Worm (Caenorhabditis elegans) whole organism, early embryonic: ENCODE data around the gene mrps-25.
A peak's percentile ranks its signal among the peaks of the same experiment; 100 is the strongest.

Source experiments
- B0310.2 ChIP-seq: sonication (generic microtip); optimal IDR thresholded peaks from 2 replicates; lab custom pipeline; 2016; ENCODE audit warnings: mild to moderate bottlenecking, missing genetic modification characterization, missing compliant biosample characterization
- F13C5.2 ChIP-seq: sonication (generic microtip); optimal IDR thresholded peaks from 2 replicates; lab custom pipeline; 2017; ENCODE audit warnings: mild to moderate bottlenecking, missing genetic modification characterization, inconsistent platforms, missing compliant biosample characterization
- aly-1 ChIP-seq: sonication (generic microtip); optimal IDR thresholded peaks from 2 replicates; lab custom pipeline; 2016; ENCODE audit warnings: missing genetic modification characterization, missing compliant biosample characterization
- ama-1 ChIP-seq: fragments of 150-350 bp; optimal IDR thresholded peaks from 2 replicates; lab custom pipeline; 2014
- ceh-13 ChIP-seq: fragments of 200-800 bp; sonication (Bioruptor generic); optimal IDR thresholded peaks from 2 replicates; lab custom pipeline; 2018; ENCODE audit warnings: mild to moderate bottlenecking, missing genetic modification characterization, missing compliant biosample characterization
- ceh-36 ChIP-seq: sonication (generic microtip); optimal IDR thresholded peaks from 2 replicates; lab custom pipeline; 2016; ENCODE audit warnings: missing genetic modification characterization, inconsistent platforms, missing compliant biosample characterization
- ets-7 ChIP-seq: sonication (generic microtip); optimal IDR thresholded peaks from 2 replicates; lab custom pipeline; 2016; ENCODE audit warnings: missing genotype, missing genetic modification characterization, missing compliant biosample characterization
- flt-1 ChIP-seq: fragments of 200-800 bp; sonication (Bioruptor generic); IDR thresholded peaks from 2 replicates; pipeline ENCODE4 v1.3.6; 2022; ENCODE audit warnings: missing genetic modification characterization, missing compliant biosample characterization
- hmbx-1 ChIP-seq: sonication (generic microtip); optimal IDR thresholded peaks from 2 replicates; lab custom pipeline; 2016; ENCODE audit warnings: mild to moderate bottlenecking, missing genetic modification characterization, missing compliant biosample characterization
- hmg-4 ChIP-seq: fragments of 200-800 bp; sonication (Bioruptor generic); optimal IDR thresholded peaks from 2 replicates; lab custom pipeline; 2018; ENCODE audit warnings: mild to moderate bottlenecking, missing genetic modification characterization, missing compliant biosample characterization
- hnd-1 ChIP-seq: sonication (generic microtip); optimal IDR thresholded peaks from 2 replicates; lab custom pipeline; 2016; ENCODE audit warnings: missing genetic modification characterization, missing compliant biosample characterization
- pes-1 ChIP-seq: fragments of 200-800 bp; sonication (Bioruptor generic); IDR thresholded peaks from 2 replicates; pipeline ENCODE4 v1.3.6; 2022; ENCODE audit warnings: missing genetic modification reagents, missing genetic modification characterization, missing compliant biosample characterization
- scrt-1 ChIP-seq: fragments of 200-800 bp; sonication (Bioruptor generic); IDR thresholded peaks from 2 replicates; pipeline ENCODE4 v1.3.6; 2022; ENCODE audit warnings: missing genetic modification characterization, missing compliant biosample characterization
- sea-1 ChIP-seq: fragments of 200-800 bp; sonication (Bioruptor generic); conservative IDR thresholded peaks from 2 replicates; pipeline ENCODE4 v1.3.6; 2022; ENCODE audit warnings: missing genetic modification characterization, missing compliant biosample characterization
- tbx-11 ChIP-seq: fragments of 200-800 bp; sonication (Bioruptor generic); IDR thresholded peaks from 2 replicates; pipeline ENCODE4 v1.3.6; 2022; ENCODE audit warnings: missing genetic modification characterization, missing compliant biosample characterization
- tbx-37 ChIP-seq: fragments of 200-800 bp; sonication (Bioruptor generic); conservative IDR thresholded peaks from 2 replicates; pipeline ENCODE4 v1.3.6; 2022; ENCODE audit warnings: missing genetic modification reagents, missing genetic modification characterization, missing compliant biosample characterization
- tra-4 ChIP-seq: sonication (generic microtip); optimal IDR thresholded peaks from 2 replicates; lab custom pipeline; 2017; ENCODE audit warnings: missing genetic modification characterization, missing compliant biosample characterization

The mrps-25 gene

DNA sequence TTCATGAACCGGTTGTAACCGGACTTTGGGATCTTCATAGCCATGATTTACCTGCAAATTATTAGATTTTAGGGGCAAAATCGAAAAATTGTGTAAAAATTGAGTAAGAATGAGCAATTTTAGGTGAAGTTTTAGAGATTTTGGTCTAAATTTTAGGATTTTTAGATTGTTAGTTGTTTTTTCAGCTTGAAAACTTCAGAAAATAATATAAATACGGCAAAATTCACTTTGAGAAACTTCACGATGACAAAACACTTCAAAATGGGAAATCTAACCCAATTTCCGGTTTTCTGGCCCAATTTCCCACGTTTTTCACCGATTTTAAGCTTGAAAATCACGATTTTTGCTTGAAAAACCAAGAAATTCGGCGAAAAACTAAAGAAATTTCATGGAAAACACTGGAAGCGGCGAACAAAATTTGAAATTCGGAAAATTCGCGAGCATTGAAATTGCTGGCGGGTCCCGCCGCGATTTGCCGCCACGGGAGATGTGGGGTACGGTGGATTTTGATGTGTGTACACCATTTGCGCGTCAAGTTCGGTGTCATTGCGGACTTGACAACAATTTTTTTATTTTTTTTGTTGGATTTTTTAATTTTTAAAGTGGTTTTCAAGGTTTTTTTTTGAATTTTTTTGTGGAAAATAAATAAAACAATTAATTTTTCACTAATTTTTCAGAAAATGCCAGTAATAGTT lies 37.3 kb downstream of the mrps-25 start, which contains the start of the genes cct-8 and Y55F3AR.2:
cct-8 (minus strand) TSS at position 51 of the 695 bp plus-strand sequence.
Y55F3AR.2 (plus strand) TSS at position 672 of the 695 bp plus-strand sequence.
- TF ChIP-seq B0310.2 (tag; lab: Kevin White, UChicago) (no peak), hnd-1 (tag; lab: Kevin White, UChicago) (no peak), ceh-36 (no peak), tra-4 (no peak), pes-1 (GFP tag; lab: Robert Waterston, UW) (0 out of 2 replicates have a peak, but pooled peaks have one; percentile 38), scrt-1 (GFP tag; lab: Robert Waterston, UW) (peak; percentile 64; the same call in 1 of the 2 replicates), tbx-11 (peak; percentile 58; the same call in 1 of the 2 replicates), ama-1 (lab: Kevin White, UChicago) (no peak), flt-1 (GFP tag; lab: Robert Waterston, UW) (no peak; the same call in 1 of the 2 replicates), aly-1 (no peak), ets-7 (tag; lab: Kevin White, UChicago) (no peak), hmbx-1 (tag; lab: Kevin White, UChicago) (peak; percentile 35), ceh-13 (GFP tag; lab: Kevin White, UChicago) (no peak), sea-1 (GFP tag; lab: Robert Waterston, UW) (0 out of 2 replicates have a peak, but pooled peaks have one; percentile 51), hmg-4 (peak; percentile 49), F13C5.2 (tag; lab: Kevin White, UChicago) (peak; percentile 94), tbx-37 (GFP tag; lab: Robert Waterston, UW) (peak; percentile 51; the same call in 1 of the 2 replicates)

ce11 chrIV:1096154-1096553 lies 39.5 kb downstream of the mrps-25 start:
- TF ChIP-seq pes-1 (GFP tag; lab: Robert Waterston, UW): no peak
- no peak for TF ChIP-seq aly-1
- TF ChIP-seq tbx-11: no peak
- no peak for TF ChIP-seq ceh-36
- no peak for TF ChIP-seq F13C5.2 (tag; lab: Kevin White, UChicago)
- TF ChIP-seq tbx-37 (GFP tag; lab: Robert Waterston, UW): no peak
- no peak for TF ChIP-seq hnd-1 (tag; lab: Kevin White, UChicago)

- no peak for TF ChIP-seq tra-4
- no peak for TF ChIP-seq tbx-11
Measured at ce11 chrIV:1097153-1097552, 40.5 kb downstream of the mrps-25 start, which contains the start of gene cox-18. Gene cox-18, plus strand, starts transcription at chrIV:1097453.

DNA sequence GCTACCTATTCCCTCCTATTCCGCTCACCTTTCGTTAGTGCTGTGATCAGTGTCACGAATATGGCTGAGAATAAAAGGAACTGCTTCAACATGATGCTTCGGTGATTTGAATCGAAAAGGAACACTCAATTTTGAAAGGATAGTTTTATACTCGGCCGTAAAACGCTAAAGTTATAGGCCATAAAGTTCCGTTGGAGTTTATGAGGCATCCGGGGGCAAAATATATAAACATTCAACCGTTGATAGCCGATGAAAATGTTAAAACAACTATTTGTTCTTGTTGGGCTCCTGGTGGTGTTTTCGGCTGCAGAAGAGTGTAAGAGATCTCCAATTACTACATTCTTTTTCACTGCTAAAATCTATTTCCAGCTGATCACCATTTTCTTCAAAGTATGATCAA lies 47.8 kb downstream of the mrps-25 start, which contains the start of the genes C44B12.9 and C44B12.3:
C44B12.9 (minus strand) TSS at position 101 of the 400 bp plus-strand sequence.
C44B12.3 (plus strand) TSS at position 249 of the 400 bp plus-strand sequence.
- TF ChIP-seq tbx-37 (GFP tag; lab: Robert Waterston, UW) (no peak), tbx-11 (no peak), hnd-1 (tag; lab: Kevin White, UChicago) (no peak), hmbx-1 (tag; lab: Kevin White, UChicago) (no peak), hmg-4 (no peak)

DNA sequence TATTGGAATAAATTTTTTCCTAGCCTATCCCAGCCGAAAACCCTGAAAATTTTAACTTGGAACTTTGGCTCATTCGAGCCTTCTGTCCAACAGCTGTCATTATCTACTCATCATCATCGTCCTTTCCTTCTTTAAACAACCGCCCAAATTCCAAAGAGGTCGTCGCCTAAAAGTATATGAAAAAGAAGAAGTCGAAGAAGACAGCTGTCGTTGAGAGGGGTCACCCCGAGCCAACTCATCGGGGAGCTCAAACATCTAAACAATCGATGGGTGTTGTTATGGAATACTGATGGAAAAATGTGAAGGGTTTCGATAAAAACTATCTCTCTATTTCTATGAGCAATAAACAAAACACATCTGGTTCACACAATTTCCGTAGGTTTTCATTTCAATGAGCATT lies 48.4 kb downstream of the mrps-25 start:
- no peak for TF ChIP-seq ets-7 (tag; lab: Kevin White, UChicago)
- TF ChIP-seq ceh-13 (GFP tag; lab: Kevin White, UChicago): no peak
- TF ChIP-seq B0310.2 (tag; lab: Kevin White, UChicago): no peak
- no peak for TF ChIP-seq tra-4
- no peak for TF ChIP-seq ceh-36
- TF ChIP-seq aly-1: no peak
- no peak for TF ChIP-seq flt-1 (GFP tag; lab: Robert Waterston, UW)
- TF ChIP-seq F13C5.2 (tag; lab: Kevin White, UChicago): no peak

DNA sequence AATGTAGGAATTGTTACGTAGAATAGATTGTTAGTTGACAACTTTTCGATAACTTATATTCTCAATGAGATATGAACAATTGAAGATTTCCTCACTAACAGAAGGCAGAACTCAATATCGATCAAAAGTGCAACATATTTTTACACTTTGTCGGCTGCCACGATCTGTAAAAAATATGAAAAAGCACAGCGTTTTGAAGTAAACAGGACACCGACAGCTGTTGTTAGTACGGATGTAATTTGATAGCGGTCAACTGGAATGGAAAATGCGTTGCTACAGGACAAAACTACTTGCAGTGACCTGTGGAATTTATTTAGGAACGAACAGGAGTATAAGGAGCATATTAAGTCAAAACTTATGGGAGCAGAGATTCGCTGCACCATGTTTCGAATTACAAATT lies 49.3 kb downstream of the mrps-25 start:
- TF ChIP-seq sea-1 (GFP tag; lab: Robert Waterston, UW) (no peak), ceh-13 (GFP tag; lab: Kevin White, UChicago) (no peak), F13C5.2 (tag; lab: Kevin White, UChicago) (no peak), B0310.2 (tag; lab: Kevin White, UChicago) (no peak), scrt-1 (GFP tag; lab: Robert Waterston, UW) (no peak), ceh-36 (no peak), tbx-37 (GFP tag; lab: Robert Waterston, UW) (no peak), hmg-4 (no peak), hnd-1 (tag; lab: Kevin White, UChicago) (no peak), ets-7 (tag; lab: Kevin White, UChicago) (no peak), tbx-11 (no peak), tra-4 (no peak), ama-1 (lab: Kevin White, UChicago) (no peak)

DNA sequence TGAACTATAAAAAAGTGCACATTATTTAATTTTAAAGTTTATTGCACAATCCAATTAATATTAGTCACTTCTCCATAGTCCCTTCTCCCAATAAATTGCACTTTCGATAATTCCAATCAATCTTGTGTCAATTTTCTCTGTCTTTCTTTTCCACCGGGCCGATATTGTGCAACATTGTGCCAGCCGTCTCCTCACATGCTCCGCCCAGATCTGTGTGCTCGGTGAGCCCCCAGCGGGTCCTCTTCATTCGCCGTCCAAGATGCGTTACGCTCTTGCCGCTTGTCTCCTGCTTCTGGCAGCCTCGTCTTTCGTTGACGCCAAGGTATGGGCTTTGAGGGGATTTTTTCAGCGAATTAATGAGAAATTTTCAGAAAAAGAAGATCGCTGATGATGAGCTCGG lies 50.5 kb downstream of the mrps-25 start, which contains the start of gene ost-1:
ost-1 (plus strand) TSS at position 207 of the 400 bp plus-strand sequence.
- TF ChIP-seq hmg-4 (peak; percentile 2), B0310.2 (tag; lab: Kevin White, UChicago) (no peak)
